Fruit fly (Drosophila melanogaster): ENCODE data around the gene lace.
A peak's percentile ranks its signal among the peaks of the same experiment; 100 is the strongest.

The lace gene

dm6 chr2L:15498885-15499696, at the start of gene lace:
TSS of gene lace (plus strand) at chr2L:15499127.
- TF ChIP-seq lola (GFP tag; optimal IDR thresholded peaks at IDR 0.05) (no peak), Dfd (GFP tag; optimal IDR thresholded peaks at IDR 0.05) (no peak), woc (GFP tag; optimal IDR thresholded peaks at IDR 0.05) (no peak), CrebA (GFP tag; optimal IDR thresholded peaks at IDR 0.05; ENCODE audit: borderline replicate concordance) (no peak), tai (GFP tag; optimal IDR thresholded peaks at IDR 0.05) (peak; percentile 65), pan (optimal IDR thresholded peaks at IDR 0.05) (no peak), rgr (GFP tag; optimal IDR thresholded peaks at IDR 0.05) (peak; percentile 78), dsf (GFP tag; optimal IDR thresholded peaks at IDR 0.05; ENCODE audit: borderline replicate concordance) (no peak), sv (GFP tag; optimal IDR thresholded peaks at IDR 0.05) (peak; percentile 51), GATAd (GFP tag; optimal IDR thresholded peaks at IDR 0.05) (no peak), Vsx2 (GFP tag; optimal IDR thresholded peaks at IDR 0.05; ENCODE audit: partially characterized antibody) (no peak), Hr78 (GFP tag; optimal IDR thresholded peaks at IDR 0.05) (no peak), sage (GFP tag; optimal IDR thresholded peaks at IDR 0.05) (peak; percentile 15), psq (GFP tag; optimal IDR thresholded peaks at IDR 0.05) (peak; percentile 17), jim (GFP tag; optimal IDR thresholded peaks at IDR 0.05) (no peak), dmrt93B (GFP tag; optimal IDR thresholded peaks at IDR 0.05) (peak; percentile 74), Jra (GFP tag; optimal IDR thresholded peaks at IDR 0.05) (no peak), Dif (GFP tag; optimal IDR thresholded peaks at IDR 0.05; ENCODE audit: partially characterized antibody) (peak; percentile 28), usp (GFP tag; optimal IDR thresholded peaks at IDR 0.05) (no peak), fru (GFP tag; optimal IDR thresholded peaks at IDR 0.05) (peak; percentile 55), Hnf4 (GFP tag; optimal IDR thresholded peaks at IDR 0.05) (peak; percentile 31), CG9705 (GFP tag; optimal IDR thresholded peaks at IDR 0.05) (peak; percentile 55), dl (GFP tag; optimal IDR thresholded peaks at IDR 0.05; ENCODE audit: insufficient read depth in 1 of 2, partially characterized antibody in 2 of 2) (peak in 1 of 2 experiments; percentile 31), HLH106 (tag; optimal IDR thresholded peaks at IDR 0.05) (peak; percentile 53), ey (GFP tag; optimal IDR thresholded peaks at IDR 0.05) (peak; percentile 32), brk (GFP tag; optimal IDR thresholded peaks at IDR 0.05) (peak; percentile 7), Sp1 (GFP tag; optimal IDR thresholded peaks at IDR 0.05) (peak; percentile 54), h (GFP tag; optimal IDR thresholded peaks at IDR 0.05) (peak; percentile 59), Abd-B (GFP tag; optimal IDR thresholded peaks at IDR 0.05) (no peak), foxo (GFP tag; optimal IDR thresholded peaks at IDR 0.05) (peak in 1 of 2 experiments; percentile 58), OdsH (GFP tag; optimal IDR thresholded peaks at IDR 0.05) (peak; percentile 31), Myc (optimal IDR thresholded peaks at IDR 0.05) (peak; percentile 70), Mio (GFP tag; optimal IDR thresholded peaks at IDR 0.05) (no peak), Rel (GFP tag; optimal IDR thresholded peaks at IDR 0.05) (no peak), Rel (tag; optimal IDR thresholded peaks at IDR 0.05) (no peak), Hr83 (GFP tag; optimal IDR thresholded peaks at IDR 0.05; ENCODE audit: poor library complexity, severe bottlenecking) (peak; percentile 65), br (GFP tag; optimal IDR thresholded peaks at IDR 0.05) (peak; percentile 51), N (GFP tag; optimal IDR thresholded peaks at IDR 0.05) (no peak), CG32264 (GFP tag; optimal IDR thresholded peaks at IDR 0.05) (no peak)

dm6 chr2L:15458076-15458475, 40.9 kb upstream of the lace start:
- TF ChIP-seq Mio (GFP tag; optimal IDR thresholded peaks at IDR 0.05) (no peak), Hr78 (GFP tag; optimal IDR thresholded peaks at IDR 0.05) (no peak), h (GFP tag; optimal IDR thresholded peaks at IDR 0.05) (peak; percentile 4), Jra (GFP tag; optimal IDR thresholded peaks at IDR 0.05) (no peak), N (GFP tag; optimal IDR thresholded peaks at IDR 0.05) (no peak), GATAd (GFP tag; optimal IDR thresholded peaks at IDR 0.05) (no peak), dmrt93B (GFP tag; optimal IDR thresholded peaks at IDR 0.05) (peak; percentile 7), sage (GFP tag; optimal IDR thresholded peaks at IDR 0.05) (no peak), Myc (optimal IDR thresholded peaks at IDR 0.05) (no peak), psq (GFP tag; optimal IDR thresholded peaks at IDR 0.05) (peak; percentile 29), dsf (GFP tag; optimal IDR thresholded peaks at IDR 0.05; ENCODE audit: borderline replicate concordance) (no peak), HLH106 (tag; optimal IDR thresholded peaks at IDR 0.05) (peak; percentile 1), pan (optimal IDR thresholded peaks at IDR 0.05) (no peak), Sp1 (GFP tag; optimal IDR thresholded peaks at IDR 0.05) (peak; percentile 31), sv (GFP tag; optimal IDR thresholded peaks at IDR 0.05) (no peak), jim (GFP tag; optimal IDR thresholded peaks at IDR 0.05) (no peak), rgr (GFP tag; optimal IDR thresholded peaks at IDR 0.05) (no peak), Dif (GFP tag; optimal IDR thresholded peaks at IDR 0.05; ENCODE audit: partially characterized antibody) (no peak), CG9705 (GFP tag; optimal IDR thresholded peaks at IDR 0.05) (no peak), Rel (GFP tag; optimal IDR thresholded peaks at IDR 0.05) (no peak), Rel (tag; optimal IDR thresholded peaks at IDR 0.05) (no peak), Abd-B (GFP tag; optimal IDR thresholded peaks at IDR 0.05) (no peak)

Data from whole organism, wandering third instar larva.